Fruit fly (Drosophila melanogaster): ENCODE data around the gene CG34174.

The CG34174 gene

dm6 chr2L:2227316-2227715, 13.2 kb downstream of the CG34174 start (continued):
- TF ChIP-seq ato (GFP tag; IDR thresholded peaks at IDR 0.05; ENCODE audit: partially characterized antibody) (no peak), Sin3A (optimal IDR thresholded peaks at IDR 0.05) (no peak), Aef1 (GFP tag; IDR thresholded peaks at IDR 0.05) (peak; percentile 36; the same call in 2 of the 3 replicates), CG3995 (GFP tag; optimal IDR thresholded peaks at IDR 0.05) (no peak), ac (GFP tag; optimal IDR thresholded peaks at IDR 0.05) (no peak), CG18262 (tag; optimal IDR thresholded peaks at IDR 0.05) (peak; percentile 41), CG33213 (GFP tag; optimal IDR thresholded peaks at IDR 0.05) (no peak), CG10431 (GFP tag; optimal IDR thresholded peaks at IDR 0.05) (no peak), CG1603 (tag; optimal IDR thresholded peaks at IDR 0.05) (peak; percentile 72), MTF-1 (GFP tag; optimal IDR thresholded peaks at IDR 0.05; ENCODE audit: borderline replicate concordance) (no peak), NC2β (GFP tag; optimal IDR thresholded peaks at IDR 0.05) (peak; percentile 3), h (optimal IDR thresholded peaks at IDR 0.05) (no peak), Xbp1 (GFP tag; optimal IDR thresholded peaks at IDR 0.05) (peak; percentile 54), nerfin-1 (tag; optimal IDR thresholded peaks at IDR 0.05) (no peak), CG14014 (GFP tag; IDR thresholded peaks at IDR 0.05) (peak; percentile 53; the same call in 1 of the 2 replicates), pum (GFP tag; optimal IDR thresholded peaks at IDR 0.05) (no peak), CG12744 (GFP tag; optimal IDR thresholded peaks at IDR 0.05) (no peak), Awh (GFP tag; IDR thresholded peaks at IDR 0.05) (no peak; the same call in none of the 2 replicates), gcm (GFP tag; optimal IDR thresholded peaks at IDR 0.05) (peak; percentile 46), CG11695 (GFP tag; IDR thresholded peaks at IDR 0.05) (peak; percentile 45; the same call in 1 of the 3 replicates), Dbx (GFP tag; IDR thresholded peaks at IDR 0.05) (0 out of 3 replicates have a peak, but pooled peaks have one; percentile 10), CG6654 (GFP tag; optimal IDR thresholded peaks at IDR 0.05) (no peak), dm (GFP tag; optimal IDR thresholded peaks at IDR 0.05) (no peak), ftz-f1 (GFP tag; optimal IDR thresholded peaks at IDR 0.05) (no peak), fd3F (GFP tag; optimal IDR thresholded peaks at IDR 0.05) (no peak), hkb (optimal IDR thresholded peaks at IDR 0.05) (no peak), hkb (GFP tag; IDR thresholded peaks at IDR 0.05) (peak; percentile 73), CG32772 (GFP tag; IDR thresholded peaks at IDR 0.05) (no peak), Lim3 (GFP tag; IDR thresholded peaks at IDR 0.05) (peak; percentile 18; the same call in 1 of the 2 replicates), Dll (GFP tag; IDR thresholded peaks at IDR 0.05; ENCODE audit: partially characterized antibody) (no peak), CG17829 (tag; optimal IDR thresholded peaks at IDR 0.05) (no peak), bigmax (GFP tag; optimal IDR thresholded peaks at IDR 0.05) (no peak), NfI (GFP tag; optimal IDR thresholded peaks at IDR 0.05) (peak; percentile 34), CG17568 (GFP tag; optimal IDR thresholded peaks at IDR 0.05) (peak; percentile 19), CG15601 (tag; optimal IDR thresholded peaks at IDR 0.05) (peak; percentile 4), CG16813 (GFP tag; IDR thresholded peaks at IDR 0.05; ENCODE audit: partially characterized antibody) (no peak), maf-S (GFP tag; optimal IDR thresholded peaks at IDR 0.05) (no peak), ara (GFP tag; IDR thresholded peaks at IDR 0.05) (peak; percentile 71), CG13123 (GFP tag; optimal IDR thresholded peaks at IDR 0.05) (no peak), mld (GFP tag; IDR thresholded peaks at IDR 0.05; ENCODE audit: partially characterized antibody) (no peak), Med (GFP tag) (peak; percentile 84), tll (GFP tag; optimal IDR thresholded peaks at IDR 0.05) (no peak), fd96Cb (tag; optimal IDR thresholded peaks at IDR 0.05) (peak; percentile 43), CG6683 (GFP tag; optimal IDR thresholded peaks at IDR 0.05) (no peak), odd (GFP tag; optimal IDR thresholded peaks at IDR 0.05) (peak; percentile 43), sima (GFP tag; optimal IDR thresholded peaks at IDR 0.05) (no peak), CG8924 (tag; optimal IDR thresholded peaks at IDR 0.05) (peak; percentile 14), chm (GFP tag; IDR thresholded peaks at IDR 0.05) (peak; percentile 56; the same call in 1 of the 2 replicates), ttk (GFP tag; IDR thresholded peaks at IDR 0.05) (peak; percentile 31; the same call in 1 of the 2 replicates), CG12659 (GFP tag; optimal IDR thresholded peaks at IDR 0.05) (peak; percentile 24), Hmr (GFP tag; optimal IDR thresholded peaks at IDR 0.05) (peak; percentile 40)

Data from whole organism, embryonic.